Worm (Caenorhabditis elegans) whole organism, young adult: Measurements from ENCODE around the gene best-13.

Source experiments
- ama-1 ChIP-seq, 3 experiments: fragments of 150-350 bp in 1 of 3; sonication (generic microtip) in 2 of 3; optimal IDR thresholded peaks; 2 replicates each; lab custom pipeline; 2014 to 2018; ENCODE audit warnings: missing biosample characterization in 2 of 3, missing genetic modification characterization in 2 of 3, missing genetic modification reagents in 2 of 3
- aptf-3 ChIP-seq: fragments of 200-800 bp; sonication (Bioruptor generic); IDR thresholded peaks from 2 replicates; pipeline ENCODE4 v1.3.6; 2022; ENCODE audit warnings: missing genetic modification characterization, missing compliant biosample characterization
- him-1 ChIP-seq: sonication (generic microtip); optimal IDR thresholded peaks from 2 replicates; lab custom pipeline; 2016; ENCODE audit warnings: missing genotype, missing genetic modification reagents, missing genetic modification characterization, missing compliant biosample characterization
- lin-26 ChIP-seq: fragments of 200-800 bp; sonication (Bioruptor generic); IDR thresholded peaks from 2 replicates; pipeline ENCODE4 v1.3.6; 2022; ENCODE audit warnings: missing genetic modification reagents, missing genetic modification characterization, missing compliant biosample characterization
- lir-1 ChIP-seq: fragments of 200-800 bp; sonication (Bioruptor generic); conservative IDR thresholded peaks from 2 replicates; pipeline ENCODE4 v1.3.6; 2022; ENCODE audit warnings: missing genetic modification reagents, missing genetic modification characterization, missing compliant biosample characterization
- madf-8 ChIP-seq: fragments of 200-800 bp; sonication (Bioruptor generic); conservative IDR thresholded peaks from 2 replicates; pipeline ENCODE4 v1.3.6; 2022; ENCODE audit warnings: missing genetic modification reagents, missing genetic modification characterization, missing compliant biosample characterization
- nhr-90 ChIP-seq: sonication (generic microtip); optimal IDR thresholded peaks from 2 replicates; lab custom pipeline; 2016; ENCODE audit warnings: missing genotype, mild to moderate bottlenecking, missing genetic modification characterization, missing compliant biosample characterization
- sea-2 ChIP-seq: fragments of 200-800 bp; sonication (Bioruptor generic); IDR thresholded peaks from 2 replicates; pipeline ENCODE4 v1.3.6; 2022; ENCODE audit warnings: missing genetic modification characterization, missing compliant biosample characterization
- unc-130 ChIP-seq: sonication (generic microtip); optimal IDR thresholded peaks from 2 replicates; lab custom pipeline; 2016; ENCODE audit warnings: missing genetic modification reagents, missing genetic modification characterization, missing compliant biosample characterization

ce11 chrIV:9861921-9862320 lies 41.8 kb upstream of the best-13 start, which contains the start of gene K07F5.14:
- TF ChIP-seq him-1, result no peak
- TF ChIP-seq ama-1 (optimal IDR thresholded peaks at IDR 0.05; lab: Kevin White, UChicago), result no peak
- TF ChIP-seq ama-1 (GFP tag; optimal IDR thresholded peaks at IDR 0.05; lab: Kevin White, UChicago), result no peak
- no peak for TF ChIP-seq lir-1 (GFP tag; lab: Robert Waterston, UW)
- no peak for TF ChIP-seq nhr-90 (tag; lab: Kevin White, UChicago)
- TF ChIP-seq madf-8, result no peak
- TF ChIP-seq unc-130 (GFP tag; lab: Kevin White, UChicago), result no peak
- TF ChIP-seq sea-2 (GFP tag; lab: Robert Waterston, UW), result no peak
- TF ChIP-seq aptf-3, result no peak
- no peak for TF ChIP-seq lin-26
